Worm (Caenorhabditis elegans) whole organism, L4/young adult: ENCODE data around the gene cdc-14.
A peak's percentile ranks its signal among the peaks of the same experiment; 100 is the strongest.

Source experiments
- W03F9.2 ChIP-seq: fragments of 150-350 bp; optimal IDR thresholded peaks from 2 replicates; lab custom pipeline; 2014; ENCODE audit warnings: missing biosample characterization, missing genetic modification characterization
- dao-5 ChIP-seq: sonication (generic microtip); optimal IDR thresholded peaks from 2 replicates; lab custom pipeline; 2016; ENCODE audit warnings: missing genotype, missing genetic modification characterization, moderate library complexity, missing compliant biosample characterization
- him-1 ChIP-seq: sonication (generic microtip); optimal IDR thresholded peaks from 2 replicates; lab custom pipeline; 2016; ENCODE audit warnings: missing genotype, missing genetic modification reagents, missing genetic modification characterization, missing compliant biosample characterization

Gene cdc-14

DNA sequence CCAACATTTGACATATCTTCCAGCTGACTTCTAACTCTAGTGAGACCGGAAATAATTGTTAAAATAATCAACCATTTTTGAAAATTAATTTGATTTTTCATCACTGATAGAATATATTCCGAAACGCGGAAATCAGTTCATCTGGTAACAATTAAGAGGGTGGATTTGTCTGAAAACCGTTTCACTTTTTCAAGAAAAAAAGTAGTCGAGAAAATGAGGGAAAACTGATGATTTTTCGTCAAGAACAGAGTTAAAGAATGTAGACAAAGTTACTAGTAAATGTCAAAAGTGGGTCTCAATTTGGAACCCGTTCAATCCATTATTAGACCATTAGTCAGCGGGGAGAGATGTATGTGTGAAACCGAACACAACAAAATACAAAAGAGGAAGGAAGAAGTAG, 10.0 kb upstream of the cdc-14 start, which contains the start of gene C17G10.6:
Gene C17G10.6 (minus strand): TSS at position 101 of the 400 bp plus-strand sequence.
- TF ChIP-seq dao-5 (no peak), W03F9.2 (tag; lab: Kevin White, UChicago) (no peak), him-1 (tag; lab: Kevin White, UChicago) (no peak)

DNA sequence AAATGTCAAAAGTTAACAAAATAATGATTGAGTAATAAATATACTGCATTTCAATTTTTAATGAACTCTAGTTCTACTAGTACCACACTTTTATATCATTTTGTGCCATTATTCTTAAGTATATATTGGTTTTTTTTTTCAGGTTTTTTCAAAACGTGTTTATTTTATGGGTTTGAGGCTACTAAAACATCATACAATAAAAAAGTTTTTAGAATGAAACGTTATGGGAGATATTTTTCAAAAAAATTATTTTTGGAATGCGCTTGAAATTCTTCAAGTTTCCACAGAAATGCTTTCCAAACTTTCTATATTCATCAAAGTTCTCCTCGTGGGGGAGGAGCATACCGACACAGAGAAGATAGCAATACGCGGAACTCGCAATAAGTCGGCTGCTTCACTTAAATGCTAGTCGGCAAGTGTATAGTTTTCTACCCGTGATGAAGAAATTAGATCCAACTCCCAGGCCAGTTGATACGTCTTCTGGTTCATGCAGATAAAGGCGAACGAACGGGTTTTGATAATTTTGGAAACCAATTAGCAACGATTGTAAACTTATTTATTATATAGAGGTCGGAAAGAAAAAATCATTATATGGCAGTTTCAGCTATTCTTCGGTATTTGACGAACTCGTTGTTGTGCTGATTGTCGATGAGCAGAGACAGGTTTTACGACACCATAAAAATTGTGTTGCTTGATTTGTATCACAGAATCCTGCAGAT, 6.3 kb upstream of the cdc-14 start, which contains the start of gene C17G10.10:
Gene C17G10.10 (minus strand): TSS at position 51 of the 719 bp plus-strand sequence.
- peak; percentile 32 for TF ChIP-seq W03F9.2 (tag; lab: Kevin White, UChicago)
- no peak for TF ChIP-seq him-1 (tag; lab: Kevin White, UChicago)

DNA sequence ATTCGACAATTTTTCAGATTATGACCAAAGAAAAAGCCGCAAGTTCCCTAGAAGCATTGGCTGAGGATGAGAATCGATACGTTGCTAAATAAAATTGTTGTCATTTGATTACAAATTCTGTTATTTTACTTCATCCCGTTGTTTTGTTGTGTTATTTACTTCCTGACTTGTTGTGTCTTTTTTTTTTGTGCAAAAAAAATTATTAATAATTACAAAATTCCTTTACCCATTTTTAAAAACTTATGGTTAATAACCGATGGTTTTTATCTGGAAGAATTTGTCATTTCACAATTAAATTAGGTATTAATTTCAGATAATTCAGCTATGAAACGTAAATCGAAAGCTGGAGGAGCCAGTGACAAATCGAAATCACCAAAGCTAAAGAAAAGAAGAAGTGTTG, 3.0 kb upstream of the cdc-14 start, which contains the start of gene C17G10.1:
Gene C17G10.1 (plus strand): TSS at position 301 of the 400 bp plus-strand sequence.
- TF ChIP-seq W03F9.2 (tag; lab: Kevin White, UChicago) (no peak), dao-5 (no peak), him-1 (tag; lab: Kevin White, UChicago) (no peak)

DNA sequence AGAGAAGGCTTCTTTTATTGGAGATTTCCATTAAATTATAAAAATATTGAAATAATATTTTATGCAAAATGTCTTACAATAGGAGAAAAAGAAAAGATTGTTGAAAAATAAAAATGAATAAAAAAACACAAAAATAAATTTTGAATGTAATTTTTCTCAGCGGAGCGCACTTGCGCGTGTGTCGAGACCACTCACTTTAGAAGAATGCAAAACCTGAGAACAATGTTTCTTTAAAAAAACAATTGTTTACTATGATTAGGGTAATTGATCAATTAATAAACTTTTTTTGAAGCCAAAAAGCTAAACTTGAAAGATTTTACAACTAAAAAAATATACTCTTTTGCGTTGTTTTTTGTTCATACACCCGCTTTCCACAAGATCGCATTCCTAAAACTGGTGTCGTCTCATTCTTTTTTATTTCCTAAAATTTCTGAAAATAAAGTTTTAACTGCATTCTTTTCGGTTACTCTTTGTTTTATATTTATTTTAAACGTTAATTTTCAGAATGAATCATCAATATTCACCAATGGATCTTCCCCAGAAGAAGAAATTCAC, 1.1 kb upstream of the cdc-14 start, which contains the start of gene ttc-4:
Gene ttc-4 (plus strand): TSS at position 505 of the 555 bp plus-strand sequence.
- TF ChIP-seq dao-5 = no peak
- TF ChIP-seq W03F9.2 (tag; lab: Kevin White, UChicago) = peak; percentile 57

DNA sequence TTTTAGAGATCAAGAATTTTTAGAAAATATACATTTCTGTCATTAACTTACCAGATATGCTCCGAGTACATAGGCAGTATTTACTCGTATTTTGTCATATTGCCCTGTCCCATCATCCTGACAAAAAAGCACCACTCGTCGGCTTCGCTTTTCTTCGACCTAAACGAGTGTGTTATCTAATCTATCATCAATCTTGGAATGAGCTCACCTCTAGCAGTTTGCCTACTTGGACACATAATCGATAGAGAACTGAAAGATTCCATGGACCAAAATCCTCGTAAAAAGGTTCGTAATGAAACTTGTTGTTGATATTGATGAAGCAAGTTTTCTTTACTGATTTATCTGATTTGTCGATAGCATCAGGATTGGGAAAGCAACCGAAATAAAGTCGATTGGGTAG, 370 bp downstream of the cdc-14 start:
- TF ChIP-seq him-1 (tag; lab: Kevin White, UChicago) = no peak
- TF ChIP-seq dao-5 = no peak
- no peak for TF ChIP-seq W03F9.2 (tag; lab: Kevin White, UChicago)

DNA sequence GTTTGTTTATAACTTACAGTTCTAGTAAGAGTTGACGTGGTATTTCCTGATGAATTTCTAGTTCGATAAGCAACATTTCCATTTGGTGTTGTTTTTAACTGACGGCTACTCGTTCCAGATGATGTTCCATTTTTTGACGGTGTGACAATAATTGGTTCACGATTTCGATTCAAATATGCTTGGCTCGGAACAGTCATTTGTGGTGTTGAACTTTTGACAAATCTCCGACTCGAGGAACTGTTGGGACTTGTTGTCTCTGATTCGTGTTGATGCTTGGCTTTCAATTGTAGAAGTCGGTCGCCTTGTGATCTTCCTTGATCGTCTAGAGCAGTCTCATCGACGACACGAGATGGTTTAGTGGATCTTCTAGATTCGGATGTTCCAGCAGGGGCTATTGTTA, 1.7 kb downstream of the cdc-14 start:
- TF ChIP-seq W03F9.2 (tag; lab: Kevin White, UChicago) (no peak), him-1 (tag; lab: Kevin White, UChicago) (no peak)

DNA sequence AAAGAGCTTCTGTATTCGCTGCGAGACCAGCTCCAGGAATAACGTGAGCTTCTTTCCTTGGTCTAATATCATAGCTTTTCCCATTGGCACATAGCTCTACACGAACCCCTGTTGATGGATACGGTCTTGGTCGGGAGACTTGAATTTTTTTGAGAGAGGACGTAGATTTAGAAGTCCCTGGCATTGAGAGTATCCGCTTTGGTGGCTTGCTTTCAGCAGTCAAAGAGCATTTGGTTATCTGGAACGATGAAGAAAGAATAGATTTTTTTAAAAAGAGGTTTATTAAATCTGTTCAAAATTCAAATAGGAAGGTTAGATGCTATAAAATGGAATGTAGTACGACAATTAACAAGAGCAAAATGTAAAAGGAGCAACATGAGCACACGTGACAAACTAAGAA, 3.5 kb downstream of the cdc-14 start, which contains the start of gene C17G10.13:
Gene C17G10.13 (minus strand): TSS at position 101 of the 400 bp plus-strand sequence.
- no peak for TF ChIP-seq him-1 (tag; lab: Kevin White, UChicago)
- TF ChIP-seq dao-5 = no peak
- no peak for TF ChIP-seq W03F9.2 (tag; lab: Kevin White, UChicago)

DNA sequence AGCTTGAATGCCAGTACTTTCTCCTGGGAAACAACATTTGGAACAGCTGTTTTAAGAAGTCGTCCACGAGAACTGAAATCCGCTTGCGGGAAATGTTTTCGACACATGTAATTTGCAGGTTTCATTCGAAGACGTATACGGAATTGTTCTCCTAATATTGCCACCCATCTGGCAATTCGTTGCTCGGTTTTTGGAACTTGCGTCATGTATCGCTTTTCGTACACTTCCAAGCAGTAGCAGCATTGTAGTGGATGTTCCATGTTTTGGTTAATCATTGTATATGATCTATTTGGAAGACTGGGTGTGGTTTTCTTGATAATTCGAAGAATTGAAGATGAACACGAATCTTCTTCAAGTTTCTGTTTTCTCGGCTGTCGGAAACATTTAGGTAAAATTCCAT, 5.4 kb downstream of the cdc-14 start:
- TF ChIP-seq him-1 (tag; lab: Kevin White, UChicago) = no peak

DNA sequence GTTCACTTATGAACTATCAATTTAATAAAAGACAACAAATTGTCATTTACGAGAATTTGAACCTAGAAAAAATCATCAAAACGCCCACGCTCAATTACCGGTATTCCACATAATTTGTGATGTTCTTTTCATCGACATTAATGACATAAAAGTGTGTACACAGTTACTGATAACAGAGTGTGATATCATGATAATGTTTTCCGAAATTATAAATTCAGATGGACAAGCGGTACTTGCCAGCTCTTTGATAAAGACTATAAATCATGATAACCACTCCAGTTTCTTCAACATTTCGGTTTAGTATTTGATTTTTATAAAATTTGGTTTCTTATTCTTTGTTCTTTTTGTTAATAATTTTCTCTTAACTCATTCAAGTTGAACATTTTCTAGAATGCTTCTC, 7.4 kb downstream of the cdc-14 start, which contains the start of gene lys-8:
Gene lys-8 (plus strand): TSS at position 391 of the 400 bp plus-strand sequence.
- TF ChIP-seq dao-5 = no peak
- no peak for TF ChIP-seq him-1 (tag; lab: Kevin White, UChicago)
- no peak for TF ChIP-seq W03F9.2 (tag; lab: Kevin White, UChicago)

DNA sequence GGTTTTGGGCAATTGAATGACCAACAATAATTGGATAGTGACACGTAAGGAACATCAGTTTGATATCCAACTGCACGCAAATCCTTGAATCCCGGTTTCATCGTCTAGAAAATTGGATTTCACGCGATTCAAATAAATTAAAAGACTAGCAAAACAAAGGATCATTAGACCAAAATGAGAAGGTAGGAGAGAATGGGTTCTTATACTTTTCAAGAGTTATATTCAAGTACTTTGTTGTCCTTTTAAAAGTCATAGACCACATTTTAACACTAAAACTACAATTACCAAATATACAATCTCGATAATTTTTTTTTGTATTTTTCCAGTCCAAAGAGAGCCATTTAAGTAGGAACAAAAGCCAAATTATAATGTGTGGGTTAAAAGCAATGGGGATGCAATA, 10.9 kb downstream of the cdc-14 start, which contains the start of gene T25E4.2:
Gene T25E4.2 (minus strand): TSS at position 101 of the 400 bp plus-strand sequence.
- TF ChIP-seq dao-5 (no peak), W03F9.2 (tag; lab: Kevin White, UChicago) (no peak), him-1 (tag; lab: Kevin White, UChicago) (no peak)

DNA sequence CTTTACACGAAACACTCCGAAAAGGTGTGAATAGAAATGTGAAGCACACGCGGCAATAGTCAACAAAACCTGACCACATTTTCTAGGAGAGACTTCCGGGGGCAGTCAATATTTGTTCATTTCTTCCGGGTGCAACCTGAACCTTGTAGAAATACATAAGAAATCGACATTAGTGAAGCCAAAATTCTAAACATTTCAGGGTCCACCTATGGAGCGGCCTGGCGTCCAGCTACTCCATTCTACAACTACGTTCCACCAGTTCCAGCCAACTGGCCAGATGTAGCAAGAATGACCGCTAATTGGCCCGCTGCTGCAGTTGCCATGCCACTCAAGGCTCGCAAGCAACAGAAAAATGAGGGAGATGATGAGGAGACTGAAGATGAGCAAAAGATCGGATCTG, 14.0 kb downstream of the cdc-14 start:
- TF ChIP-seq him-1 (tag; lab: Kevin White, UChicago) (no peak), W03F9.2 (tag; lab: Kevin White, UChicago) (no peak), dao-5 (no peak)

DNA sequence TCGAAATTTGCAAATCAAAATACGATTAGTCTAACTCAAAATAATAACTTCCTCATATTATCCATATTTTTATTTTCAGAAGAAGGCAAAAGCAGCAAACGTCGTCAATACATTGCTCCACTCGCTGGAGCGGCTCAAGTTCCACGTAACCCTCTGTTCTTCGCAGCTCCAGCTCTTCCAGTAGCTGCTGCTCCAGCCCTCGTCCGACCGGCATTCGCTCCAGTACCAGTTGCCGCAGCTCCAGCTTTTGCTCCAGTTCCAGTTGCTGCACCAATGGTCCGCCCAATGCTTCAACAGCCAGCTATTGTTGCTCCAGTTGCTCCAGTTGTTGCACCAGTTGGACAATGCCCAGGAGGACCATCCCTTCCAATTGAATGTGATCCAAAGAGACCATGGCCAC, 14.5 kb downstream of the cdc-14 start:
- TF ChIP-seq dao-5 (no peak), W03F9.2 (tag; lab: Kevin White, UChicago) (no peak), him-1 (tag; lab: Kevin White, UChicago) (no peak)

DNA sequence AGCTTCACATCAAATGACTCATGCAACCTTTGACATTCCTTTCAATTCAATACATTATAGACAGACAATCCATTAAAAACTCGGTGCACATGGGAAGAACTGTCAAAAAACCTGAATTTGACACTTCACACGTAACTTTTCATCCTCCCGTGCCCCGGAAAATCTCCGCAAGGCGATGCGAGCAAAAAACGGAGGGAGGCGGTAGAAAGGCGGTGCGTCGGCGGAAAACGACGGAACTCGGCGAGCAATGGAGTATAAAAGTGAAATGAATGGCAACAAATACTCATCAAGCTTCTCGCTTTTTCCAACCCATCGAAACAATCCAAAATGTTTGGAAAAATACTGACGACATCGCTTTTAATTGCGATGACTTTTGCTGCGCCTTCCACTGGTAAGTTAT, 15.2 kb downstream of the cdc-14 start, which contains the start of gene T25E4.1:
Gene T25E4.1 (plus strand): TSS at position 301 of the 400 bp plus-strand sequence.
- TF ChIP-seq him-1 (tag; lab: Kevin White, UChicago) (no peak), W03F9.2 (tag; lab: Kevin White, UChicago) (no peak), dao-5 (no peak)

DNA sequence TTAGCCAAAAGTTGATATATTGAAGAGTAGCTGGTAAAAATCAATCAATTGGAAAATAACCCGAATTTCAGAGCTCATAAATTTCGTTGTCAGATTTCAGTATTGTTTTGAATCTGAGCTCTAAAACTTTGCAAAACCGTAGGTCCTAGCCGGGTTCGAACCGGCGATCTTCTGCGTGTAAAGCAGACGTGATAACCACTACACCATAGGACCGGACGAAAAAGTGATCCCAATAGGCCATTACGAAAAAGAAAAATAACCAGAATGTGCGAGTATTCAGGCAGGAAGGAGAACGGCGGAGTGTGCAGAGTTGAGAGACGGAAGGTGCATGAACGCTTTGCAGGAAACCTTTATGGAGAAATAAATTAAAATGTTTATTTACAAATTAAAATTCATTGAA, 16.2 kb downstream of the cdc-14 start:
- TF ChIP-seq W03F9.2 (tag; lab: Kevin White, UChicago) = peak; percentile 59
- TF ChIP-seq dao-5 = peak; percentile 28
- peak; percentile 6 for TF ChIP-seq him-1 (tag; lab: Kevin White, UChicago)
